Worm (Caenorhabditis elegans): ENCODE results near the gene Y38H8A.12.
A peak's percentile ranks its signal among the peaks of the same experiment; 100 is the strongest.

The Y38H8A.12 gene

ce11 chrIV:13430137-13430536, 30.6 kb downstream of the Y38H8A.12 start:
- TF ChIP-seq unc-55 (GFP tag; optimal IDR thresholded peaks at IDR 0.05) (peak; percentile 28), snpc-4 (tag; optimal IDR thresholded peaks at IDR 0.05) (peak; percentile 84), lin-13 (GFP tag; optimal IDR thresholded peaks at IDR 0.05) (peak; percentile 39)

- TF ChIP-seq nhr-11 (tag; optimal IDR thresholded peaks at IDR 0.05), result no peak
- TF ChIP-seq blmp-1 (tag; optimal IDR thresholded peaks at IDR 0.05; ENCODE audit: insufficient read depth), result no peak
- no peak for TF ChIP-seq lsy-2 (tag; optimal IDR thresholded peaks at IDR 0.05)
- TF ChIP-seq gmeb-1 (tag; optimal IDR thresholded peaks at IDR 0.05), result no peak
- TF ChIP-seq ceh-16 (tag; optimal IDR thresholded peaks at IDR 0.05), result no peak
- no peak for TF ChIP-seq unc-62 (GFP tag; optimal IDR thresholded peaks at IDR 0.05)
- no peak for TF ChIP-seq sem-4 (tag; optimal IDR thresholded peaks at IDR 0.05)
- no peak for TF ChIP-seq nhr-237 (tag; optimal IDR thresholded peaks at IDR 0.05)
- no peak for TF ChIP-seq fos-1 (tag; optimal IDR thresholded peaks at IDR 0.05)
- no peak for TF ChIP-seq elt-3 (tag; optimal IDR thresholded peaks at IDR 0.05)
- TF ChIP-seq mbf-1 (tag; optimal IDR thresholded peaks at IDR 0.05), result no peak
- TF ChIP-seq ztf-11 (tag; optimal IDR thresholded peaks at IDR 0.05), result no peak
These were observed 31.5 kb downstream of the Y38H8A.12 start, which contains the start of gene K09B11.4 for ce11 chrIV:13429240-13429639. K09B11.4 (plus strand) TSS chrIV:13429540.

DNA sequence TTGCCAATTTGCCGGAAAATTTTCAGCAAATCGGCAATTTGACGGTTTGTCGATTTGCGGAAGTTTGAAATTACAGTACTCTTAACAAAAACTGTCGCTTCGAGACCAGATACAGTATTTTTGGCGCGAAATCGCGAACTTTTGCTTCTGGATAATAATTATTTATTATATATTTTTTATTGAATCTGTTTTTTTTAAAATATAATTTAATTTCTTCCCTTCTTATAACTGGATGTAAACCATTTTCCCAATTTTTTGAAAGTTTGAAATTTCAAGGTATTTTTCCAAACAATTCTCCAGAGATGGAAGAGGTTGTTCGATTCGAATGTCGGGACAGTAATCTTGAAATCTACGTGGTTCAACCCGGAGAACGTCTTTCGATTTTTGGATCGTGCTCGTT, 38.6 kb downstream of the Y38H8A.12 start, which contains the start of gene nol-9:
nol-9 (plus strand) TSS at position 301 of the 400 bp plus-strand sequence.
- no peak for TF ChIP-seq nhr-23 (tag; optimal IDR thresholded peaks at IDR 0.05)
- TF ChIP-seq Y55F3AM.14 (GFP tag; optimal IDR thresholded peaks at IDR 0.05), result no peak
- no peak for TF ChIP-seq aly-2 (tag; optimal IDR thresholded peaks at IDR 0.05)
- TF ChIP-seq nhr-11 (tag; optimal IDR thresholded peaks at IDR 0.05), result no peak
- no peak for TF ChIP-seq peb-1 (tag; optimal IDR thresholded peaks at IDR 0.05)
- no peak for TF ChIP-seq egl-27 (tag; optimal IDR thresholded peaks at IDR 0.05)
- no peak for TF ChIP-seq ceh-82 (tag; optimal IDR thresholded peaks at IDR 0.05)
- TF ChIP-seq nhr-129 (tag; optimal IDR thresholded peaks at IDR 0.05), result no peak
- TF ChIP-seq ama-1 (optimal IDR thresholded peaks at IDR 0.05), result no peak
- no peak for TF ChIP-seq fos-1 (tag; optimal IDR thresholded peaks at IDR 0.05)
- TF ChIP-seq elt-3 (tag; optimal IDR thresholded peaks at IDR 0.05), result no peak
- TF ChIP-seq mab-5 (tag; optimal IDR thresholded peaks at IDR 0.05), result no peak
- no peak for TF ChIP-seq unc-62 (GFP tag; optimal IDR thresholded peaks at IDR 0.05)
- no peak for TF ChIP-seq elt-1 (tag; optimal IDR thresholded peaks at IDR 0.05)
- TF ChIP-seq nhr-6 (tag; optimal IDR thresholded peaks at IDR 0.05), result no peak
- no peak for TF ChIP-seq nhr-237 (tag; optimal IDR thresholded peaks at IDR 0.05)
- TF ChIP-seq C34F6.9 (tag; optimal IDR thresholded peaks at IDR 0.05), result no peak
- TF ChIP-seq ZK546.5 (tag; optimal IDR thresholded peaks at IDR 0.05), result no peak

- no peak for TF ChIP-seq lsy-2 (tag; optimal IDR thresholded peaks at IDR 0.05)
- no peak for TF ChIP-seq crh-2 (tag; optimal IDR thresholded peaks at IDR 0.05)
- no peak for TF ChIP-seq alr-1 (tag; optimal IDR thresholded peaks at IDR 0.05)
- TF ChIP-seq nhr-129 (tag; optimal IDR thresholded peaks at IDR 0.05), result peak; percentile 65
- no peak for TF ChIP-seq sma-9 (GFP tag; optimal IDR thresholded peaks at IDR 0.05)
- TF ChIP-seq sma-9 (tag; optimal IDR thresholded peaks at IDR 0.05), result no peak
- peak; percentile 16 for TF ChIP-seq C34F6.9 (tag; optimal IDR thresholded peaks at IDR 0.05)
- no peak for TF ChIP-seq lin-39 (tag; optimal IDR thresholded peaks at IDR 0.05)
- TF ChIP-seq F13H6.1 (tag; optimal IDR thresholded peaks at IDR 0.05), result no peak
- TF ChIP-seq snpc-4 (tag; optimal IDR thresholded peaks at IDR 0.05), result no peak
- no peak for TF ChIP-seq peb-1 (tag; optimal IDR thresholded peaks at IDR 0.05)
- no peak for TF ChIP-seq aly-2 (tag; optimal IDR thresholded peaks at IDR 0.05)
- peak; percentile 38 for TF ChIP-seq unc-55 (GFP tag; optimal IDR thresholded peaks at IDR 0.05)
- no peak for TF ChIP-seq nhr-21 (tag; optimal IDR thresholded peaks at IDR 0.05)
- TF ChIP-seq mbf-1 (tag; optimal IDR thresholded peaks at IDR 0.05), result no peak
- TF ChIP-seq ZK546.5 (tag; optimal IDR thresholded peaks at IDR 0.05), result no peak
- TF ChIP-seq R02D3.7 (tag; optimal IDR thresholded peaks at IDR 0.05), result no peak
These were observed 45.0 kb downstream of the Y38H8A.12 start, which contains the start of the genes pik-1 and aptf-2 for ce11 chrIV:13415739-13416271. pik-1 (plus strand) TSS chrIV:13416041. aptf-2 (minus strand) TSS chrIV:13416051.
